Worm (Caenorhabditis elegans): ENCODE data around the gene C49F5.7.

ce11 chrX:11955125-11955524 lies 39.5 kb upstream of the C49F5.7 start, which contains the start of gene T08D10.3:
- no peak for TF ChIP-seq ama-1 (optimal IDR thresholded peaks at IDR 0.05)
- TF ChIP-seq sea-2 (GFP tag; optimal IDR thresholded peaks at IDR 0.05) = no peak
- no peak for TF ChIP-seq ztf-11 (tag; optimal IDR thresholded peaks at IDR 0.05)
- no peak for TF ChIP-seq ceh-16 (tag; optimal IDR thresholded peaks at IDR 0.05)
- no peak for TF ChIP-seq unc-62 (GFP tag; optimal IDR thresholded peaks at IDR 0.05)
- TF ChIP-seq zag-1 (tag; optimal IDR thresholded peaks at IDR 0.05) = no peak
- no peak for TF ChIP-seq fkh-10 (GFP tag; optimal IDR thresholded peaks at IDR 0.05)
- no peak for TF ChIP-seq lin-39 (tag; optimal IDR thresholded peaks at IDR 0.05)
- TF ChIP-seq egl-5 (tag; optimal IDR thresholded peaks at IDR 0.05) = no peak
- no peak for TF ChIP-seq pha-4 (tag; optimal IDR thresholded peaks at IDR 0.05)
- TF ChIP-seq nhr-237 (tag; optimal IDR thresholded peaks at IDR 0.05) = no peak
- TF ChIP-seq ceh-82 (tag; optimal IDR thresholded peaks at IDR 0.05) = no peak
- no peak for TF ChIP-seq nhr-77 (tag; optimal IDR thresholded peaks at IDR 0.05)
- TF ChIP-seq aly-2 (tag; optimal IDR thresholded peaks at IDR 0.05) = no peak

Measured in whole organism, L3 larva.